Fruit fly (Drosophila melanogaster) whole organism, embryonic: Measurements from ENCODE around the gene CG8641.

Experiments
- Bgb ChIP-seq: fragments of 200-800 bp; sonication (Bioruptor generic); IDR thresholded peaks from 2 replicates; pipeline ENCODE4 v1.3.6; 2022; ENCODE audit warnings: missing biosample characterization, missing genetic modification characterization; ENCODE audit not compliant: partially characterized antibody
- CG10565 ChIP-seq: fragments of 200-800 bp; sonication (Bioruptor generic); optimal IDR thresholded peaks from 3 replicates; lab custom pipeline; 2016; ENCODE audit warnings: missing biosample characterization, mild to moderate bottlenecking, missing genetic modification characterization
- CG12659 ChIP-seq: fragments of 200-800 bp; sonication (Bioruptor generic); optimal IDR thresholded peaks from 3 replicates; lab custom pipeline; 2017; ENCODE audit warnings: mild to moderate bottlenecking, missing biosample characterization, missing genetic modification reagents, missing genetic modification characterization
- CG14860 ChIP-seq: fragments of 200-800 bp; sonication (Bioruptor generic); IDR thresholded peaks from 3 replicates; pipeline ENCODE4 v1.3.6; 2022; ENCODE audit warnings: missing biosample characterization, missing genetic modification characterization; ENCODE audit not compliant: partially characterized antibody
- CG15479 ChIP-seq: fragments of 200-800 bp; sonication (Bioruptor generic); optimal IDR thresholded peaks from 3 replicates; lab custom pipeline; 2019; ENCODE audit warnings: missing biosample characterization, mild to moderate bottlenecking, missing genetic modification characterization, moderate library complexity
- CG15514 ChIP-seq: fragments of 200-800 bp; sonication (Bioruptor generic); optimal IDR thresholded peaks from 3 replicates; lab custom pipeline; 2017; ENCODE audit warnings: missing biosample characterization, missing genetic modification characterization, mild to moderate bottlenecking, moderate library complexity, missing genetic modification reagents
- CG15601 ChIP-seq: fragments of 200-800 bp; sonication (Bioruptor generic); optimal IDR thresholded peaks from 3 replicates; lab custom pipeline; 2019; ENCODE audit warnings: missing biosample characterization, mild to moderate bottlenecking, missing genetic modification characterization, moderate library complexity
- CG17829 ChIP-seq: fragments of 200-800 bp; optimal IDR thresholded peaks from 2 replicates; lab custom pipeline; 2019; ENCODE audit warnings: missing biosample characterization, mild to moderate bottlenecking, missing genetic modification characterization, moderate library complexity
- CG18262 ChIP-seq: fragments of 200-800 bp; optimal IDR thresholded peaks from 3 replicates; lab custom pipeline; 2019; ENCODE audit warnings: missing biosample characterization, mild to moderate bottlenecking, missing genetic modification characterization, moderate library complexity
- CG1832 ChIP-seq: fragments of 200-800 bp; sonication (Bioruptor generic); optimal IDR thresholded peaks from 2 replicates; lab custom pipeline; 2017; ENCODE audit warnings: missing biosample characterization, mild to moderate bottlenecking, missing genetic modification characterization, inconsistent platforms
- CG3995 ChIP-seq: fragments of 200-800 bp; sonication (Bioruptor generic); optimal IDR thresholded peaks from 3 replicates; lab custom pipeline; 2016; ENCODE audit warnings: missing biosample characterization, missing genetic modification characterization
- CG4282 ChIP-seq: fragments of 200-800 bp; sonication (Bioruptor generic); optimal IDR thresholded peaks from 2 replicates; lab custom pipeline; 2016; ENCODE audit warnings: missing biosample characterization, missing genetic modification characterization
- CG4328 ChIP-seq: fragments of 200-800 bp; sonication (Bioruptor generic); optimal IDR thresholded peaks from 3 replicates; lab custom pipeline; 2017; ENCODE audit warnings: missing biosample characterization, missing genetic modification reagents, missing genetic modification characterization
- CG4360 ChIP-seq: fragments of 200-800 bp; sonication (Bioruptor generic); IDR thresholded peaks from 2 replicates; pipeline ENCODE4 v1.3.6; 2022; ENCODE audit warnings: missing biosample characterization, missing genetic modification characterization
- CG9932 ChIP-seq: fragments of 200-800 bp; sonication (Bioruptor generic); IDR thresholded peaks from 2 replicates; pipeline ENCODE4 v1.3.6; 2022; ENCODE audit warnings: missing biosample characterization, missing genetic modification characterization
- Dp ChIP-seq: fragments of 200-800 bp; sonication (Bioruptor generic); optimal IDR thresholded peaks from 2 replicates; lab custom pipeline; 2018; ENCODE audit warnings: missing biosample characterization, mild to moderate bottlenecking, missing genetic modification characterization, moderate library complexity
- Ets97D ChIP-seq: fragments of 200-800 bp; sonication (Bioruptor generic); optimal IDR thresholded peaks from 3 replicates; lab custom pipeline; 2016; ENCODE audit warnings: missing biosample characterization, missing genetic modification characterization
- Fer2 ChIP-seq: fragments of 200-800 bp; sonication (Bioruptor generic); optimal IDR thresholded peaks from 2 replicates; lab custom pipeline; 2018; ENCODE audit warnings: missing biosample characterization, mild to moderate bottlenecking, missing genetic modification characterization, moderate library complexity
- Hr3 ChIP-seq: fragments of 200-800 bp; sonication (Bioruptor generic); optimal IDR thresholded peaks from 3 replicates; lab custom pipeline; 2016; ENCODE audit warnings: missing biosample characterization, missing genetic modification characterization
- Jarid2 ChIP-seq: fragments of 200-800 bp; sonication (Bioruptor generic); optimal IDR thresholded peaks from 3 replicates; lab custom pipeline; 2017; ENCODE audit warnings: mild to moderate bottlenecking, missing biosample characterization, missing genetic modification reagents, missing genetic modification characterization
- Med ChIP-seq: fragments of 200-800 bp; sonication (Bioruptor generic); peaks from one replicate; lab custom pipeline; 2016; ENCODE audit warnings: missing biosample characterization, missing genetic modification characterization, mild to moderate bottlenecking, inconsistent platforms, moderate library complexity
- Myb ChIP-seq: fragments of 200-800 bp; sonication (Bioruptor generic); optimal IDR thresholded peaks from 2 replicates; lab custom pipeline; 2016; ENCODE audit warnings: missing biosample characterization, missing genetic modification characterization
- Neu2 ChIP-seq: fragments of 200-800 bp; sonication (Bioruptor generic); optimal IDR thresholded peaks from 3 replicates; lab custom pipeline; 2016; ENCODE audit warnings: missing biosample characterization, missing genetic modification characterization, borderline replicate concordance
- Nf-YA ChIP-seq: fragments of 200-800 bp; sonication (Bioruptor generic); IDR thresholded peaks from 2 replicates; pipeline ENCODE4 v1.3.6; 2022; ENCODE audit warnings: missing biosample characterization, missing genetic modification characterization
- YL-1 ChIP-seq: fragments of 200-800 bp; sonication (Bioruptor generic); optimal IDR thresholded peaks from 3 replicates; lab custom pipeline; 2017; ENCODE audit warnings: missing biosample characterization, mild to moderate bottlenecking, missing genetic modification characterization
- ato ChIP-seq: fragments of 200-800 bp; sonication (Bioruptor generic); IDR thresholded peaks from 2 replicates; pipeline ENCODE4 v1.3.6; 2022; ENCODE audit warnings: missing biosample characterization, missing genetic modification characterization; ENCODE audit not compliant: partially characterized antibody
- chinmo ChIP-seq: fragments of 200-800 bp; sonication (Bioruptor generic); IDR thresholded peaks from 4 replicates; pipeline ENCODE4 v1.3.6; 2022; ENCODE audit warnings: missing biosample characterization, missing genetic modification characterization; ENCODE audit not compliant: partially characterized antibody
- dmrt99B ChIP-seq: fragments of 200-800 bp; sonication (Bioruptor generic); optimal IDR thresholded peaks from 2 replicates; lab custom pipeline; 2018; ENCODE audit warnings: missing biosample characterization, mild to moderate bottlenecking, missing genetic modification characterization, moderate library complexity
- gce ChIP-seq: fragments of 200-800 bp; sonication (Bioruptor generic); IDR thresholded peaks from 3 replicates; pipeline ENCODE4 v1.3.6; 2022; ENCODE audit warnings: missing biosample characterization, missing genetic modification characterization
- gt ChIP-seq: fragments of 200-800 bp; sonication (Bioruptor generic); IDR thresholded peaks from 2 replicates; pipeline ENCODE4 v1.3.6; 2022; ENCODE audit warnings: missing biosample characterization, missing genetic modification characterization
- h ChIP-seq: fragments of >200 bp; optimal IDR thresholded peaks from 2 replicates; lab custom pipeline; 2017
- ham ChIP-seq: fragments of 200-800 bp; sonication (Bioruptor generic); IDR thresholded peaks from 2 replicates; pipeline ENCODE4 v1.3.6; 2022; ENCODE audit warnings: missing biosample characterization, missing genetic modification characterization
- jumu ChIP-seq: fragments of 200-800 bp; sonication (Bioruptor generic); optimal IDR thresholded peaks from 3 replicates; lab custom pipeline; 2016; ENCODE audit warnings: missing biosample characterization, missing genetic modification characterization
- lola ChIP-seq, 3 experiments: fragments of >200 bp in 2 of 3; fragments of 200-800 bp in 1 of 3; sonication (Bioruptor generic) in 1 of 3; optimal IDR thresholded peaks; 2 replicates each; lab custom pipeline; 2017 to 2019; ENCODE audit warnings: missing biosample characterization in 3 of 3, missing genetic modification characterization in 3 of 3, mild to moderate bottlenecking in 1 of 3, moderate library complexity in 1 of 3
- lov ChIP-seq, 2 experiments: fragments of 200-800 bp in 1 of 2; fragments of >200 bp in 1 of 2; sonication (Bioruptor generic) in 1 of 2; IDR thresholded peaks in 1 of 2; optimal IDR thresholded peaks in 1 of 2; 2 replicates in 1 of 2; 3 replicates in 1 of 2; pipeline versions ENCODE4 v1.3.6 to Lab custom; 2017 to 2022; ENCODE audit warnings: missing biosample characterization in 1 of 2, missing genetic modification characterization in 1 of 2
- pzg ChIP-seq: fragments of 200-800 bp; sonication (Bioruptor generic); optimal IDR thresholded peaks from 3 replicates; lab custom pipeline; 2018; ENCODE audit warnings: missing biosample characterization, mild to moderate bottlenecking, missing genetic modification characterization, moderate library complexity
- ranshi ChIP-seq: fragments of 200-800 bp; sonication (Bioruptor generic); IDR thresholded peaks from 2 replicates; pipeline ENCODE4 v1.3.6; 2022; ENCODE audit warnings: missing biosample characterization, missing genetic modification characterization
- row ChIP-seq: fragments of 200-800 bp; sonication (Bioruptor generic); IDR thresholded peaks from 3 replicates; pipeline ENCODE4 v1.3.6; 2022; ENCODE audit warnings: missing biosample characterization, missing genetic modification characterization
- salm ChIP-seq: fragments of 200-800 bp; sonication (Bioruptor generic); optimal IDR thresholded peaks from 2 replicates; lab custom pipeline; 2018; ENCODE audit warnings: missing biosample characterization, mild to moderate bottlenecking, missing genetic modification characterization
- scrt ChIP-seq: fragments of 200-800 bp; sonication (Bioruptor generic); optimal IDR thresholded peaks from 2 replicates; lab custom pipeline; 2018; ENCODE audit warnings: missing biosample characterization, mild to moderate bottlenecking, missing genetic modification characterization, moderate library complexity
- sens ChIP-seq: fragments of 200-800 bp; sonication (Bioruptor generic); peaks from one replicate; lab custom pipeline; 2016; ENCODE audit warnings: missing biosample characterization, missing genetic modification characterization
- slbo ChIP-seq: fragments of 200-800 bp; sonication (Bioruptor generic); IDR thresholded peaks from 2 replicates; pipeline ENCODE4 v1.3.6; 2022; ENCODE audit warnings: missing biosample characterization, missing genetic modification characterization
- slp2 ChIP-seq: fragments of 200-800 bp; sonication (Bioruptor generic); optimal IDR thresholded peaks from 2 replicates; lab custom pipeline; 2016; ENCODE audit warnings: missing biosample characterization, missing genetic modification characterization
- sr ChIP-seq: fragments of 200-800 bp; sonication (Bioruptor generic); IDR thresholded peaks from 3 replicates; pipeline ENCODE4 v1.3.6; 2022; ENCODE audit warnings: missing biosample characterization, missing genetic modification characterization
- stc ChIP-seq: fragments of 200-800 bp; sonication (Bioruptor generic); IDR thresholded peaks from 2 replicates; pipeline ENCODE4 v1.3.6; 2022; ENCODE audit warnings: missing biosample characterization, missing genetic modification characterization
- tap ChIP-seq: fragments of 200-800 bp; optimal IDR thresholded peaks from 3 replicates; lab custom pipeline; 2019; ENCODE audit warnings: missing biosample characterization, mild to moderate bottlenecking, missing genetic modification characterization, moderate library complexity
- tll ChIP-seq, 2 experiments: fragments of 200-800 bp in 1 of 2; fragments of >200 bp in 1 of 2; sonication (Bioruptor generic) in 1 of 2; optimal IDR thresholded peaks; 2 replicates each; lab custom pipeline; 2017 to 2019; ENCODE audit warnings: missing biosample characterization in 2 of 2, missing genetic modification characterization in 2 of 2, mild to moderate bottlenecking in 1 of 2, moderate library complexity in 1 of 2
- tup ChIP-seq: fragments of 200-800 bp; sonication (Bioruptor generic); optimal IDR thresholded peaks from 2 replicates; lab custom pipeline; 2016; ENCODE audit warnings: missing biosample characterization, mild to moderate bottlenecking, missing genetic modification characterization, moderate library complexity
- yki ChIP-seq: fragments of >200 bp; optimal IDR thresholded peaks from 3 replicates; lab custom pipeline; 2018
- zfh1 ChIP-seq: fragments of 200-800 bp; sonication (Bioruptor generic); IDR thresholded peaks from 3 replicates; pipeline ENCODE4 v1.3.6; 2022; ENCODE audit warnings: missing biosample characterization, missing genetic modification characterization

The CG8641 gene

DNA sequence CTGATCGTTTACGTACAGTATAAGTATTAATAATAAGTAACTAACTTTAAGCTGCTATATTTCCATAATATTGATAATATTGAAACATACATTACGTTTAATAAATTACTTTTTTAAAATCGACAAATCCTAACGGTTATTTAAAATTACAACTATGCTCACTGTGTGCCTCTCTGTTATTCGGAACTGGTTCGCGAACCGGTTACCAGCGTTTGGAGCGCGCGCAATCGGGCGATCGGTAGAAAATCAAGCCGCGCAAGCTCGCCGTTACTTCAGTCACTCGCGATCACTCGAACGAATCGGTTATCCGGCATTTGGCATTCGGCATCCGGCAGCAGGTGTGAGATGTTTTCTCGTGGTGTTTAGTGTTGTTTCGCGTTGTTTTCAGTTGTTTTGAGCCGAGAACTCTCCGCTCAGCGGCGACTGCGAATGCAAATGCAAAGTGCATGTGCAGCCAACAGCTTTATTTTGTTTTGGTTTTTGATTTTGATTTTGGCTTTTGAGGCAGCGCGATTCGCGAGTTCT, 17.3 kb upstream of the CG8641 start, which contains the start of gene form3 (continued):
- TF ChIP-seq stc (GFP tag; lab: Robert Waterston, UW) (no peak), pzg (GFP tag; lab: Kevin White, UChicago) (peak; percentile 5), tll (GFP tag; optimal IDR thresholded peaks at IDR 0.05; lab: Kevin White, UChicago) (no peak), CG3995 (peak; percentile 82), CG17829 (no peak), Jarid2 (GFP tag; lab: Kevin White, UChicago) (peak; percentile 88), ham (GFP tag; lab: Robert Waterston, UW) (no peak), Dp (no peak), CG15514 (GFP tag; lab: Kevin White, UChicago) (peak; percentile 98), slbo (GFP tag; lab: Robert Waterston, UW) (peak; percentile 25; the same call in 1 of the 2 replicates), ato (no peak), tup (GFP tag; lab: Kevin White, UChicago) (no peak), chinmo (GFP tag; lab: Robert Waterston, UW) (peak; percentile 39; the same call in 1 of the 4 replicates), CG15601 (no peak), CG4282 (GFP tag; lab: Kevin White, UChicago) (no peak), sens (GFP tag; lab: Kevin White, UChicago) (no peak), CG4360 (GFP tag; lab: Robert Waterston, UW) (no peak), row (GFP tag; lab: Robert Waterston, UW) (no peak; the same call in 2 of the 3 replicates), tap (no peak), lov (optimal IDR thresholded peaks at IDR 0.05; lab: Kevin White, UChicago) (no peak), lov (GFP tag; IDR thresholded peaks at IDR 0.05; lab: Robert Waterston, UW) (0 out of 3 replicates have a peak, but pooled peaks have one; percentile 61), Med (peak; percentile 70), lola (GFP tag; optimal IDR thresholded peaks at IDR 0.05; lab: Kevin White, UChicago) (no peak), h (no peak), CG4328 (GFP tag; lab: Kevin White, UChicago) (no peak), scrt (no peak), yki (lab: Kevin White, UChicago) (no peak), Neu2 (GFP tag; lab: Kevin White, UChicago) (no peak), Hr3 (GFP tag; lab: Kevin White, UChicago) (no peak), Bgb (GFP tag; lab: Robert Waterston, UW) (0 out of 2 replicates have a peak, but pooled peaks have one; percentile 42), sr (peak; percentile 28; the same call in 1 of the 3 replicates), Myb (GFP tag; lab: Kevin White, UChicago) (peak; percentile 45), slp2 (GFP tag; lab: Kevin White, UChicago) (no peak), salm (tag; lab: Kevin White, UChicago) (no peak), YL-1 (GFP tag; lab: Kevin White, UChicago) (no peak), Fer2 (tag; lab: Kevin White, UChicago) (no peak), dmrt99B (tag; lab: Kevin White, UChicago) (no peak), CG18262 (no peak), CG12659 (GFP tag; lab: Kevin White, UChicago) (no peak), CG15479 (no peak), CG9932 (peak; percentile 20; the same call in 1 of the 2 replicates), zfh1 (0 out of 3 replicates have a peak, but pooled peaks have one; percentile 8), CG1832 (GFP tag; lab: Kevin White, UChicago) (no peak), Ets97D (GFP tag; lab: Kevin White, UChicago) (no peak), jumu (GFP tag; lab: Kevin White, UChicago) (no peak), gt (GFP tag; lab: Robert Waterston, UW) (no peak), CG14860 (GFP tag; lab: Robert Waterston, UW) (no peak), CG10565 (GFP tag; lab: Kevin White, UChicago) (no peak), Nf-YA (no peak), gce (GFP tag; lab: Robert Waterston, UW) (no peak), ranshi (GFP tag; lab: Robert Waterston, UW) (peak; percentile 21; the same call in 1 of the 2 replicates)
